Worm (Caenorhabditis elegans) whole organism, young adult: Measurements from ENCODE around the gene srg-61.

ENCODE experiments used
- B0035.1 ChIP-seq: sonication (generic microtip); optimal IDR thresholded peaks from 2 replicates; lab custom pipeline; 2016; ENCODE audit warnings: missing genetic modification characterization, mild to moderate bottlenecking, missing compliant biosample characterization, missing genotype, missing genetic modification reagents
- B0261.1 ChIP-seq: sonication (generic microtip); optimal IDR thresholded peaks from 2 replicates; lab custom pipeline; 2016; ENCODE audit warnings: mild to moderate bottlenecking, missing genetic modification characterization, moderate library complexity, missing compliant biosample characterization
- B0336.3 ChIP-seq: fragments of 200-800 bp; sonication (Bioruptor generic); IDR thresholded peaks from 2 replicates; pipeline ENCODE4 v1.3.6; 2022; ENCODE audit warnings: missing genetic modification characterization, missing compliant biosample characterization
- F10E7.11 ChIP-seq: sonication (generic microtip); optimal IDR thresholded peaks from 2 replicates; lab custom pipeline; 2017; ENCODE audit warnings: mild to moderate bottlenecking, missing genetic modification characterization, moderate library complexity, missing compliant biosample characterization
- F22D6.2 ChIP-seq: sonication (generic microtip); optimal IDR thresholded peaks from 2 replicates; lab custom pipeline; 2016; ENCODE audit warnings: mild to moderate bottlenecking, missing genetic modification characterization, missing compliant biosample characterization
- F52B5.7 ChIP-seq: sonication (generic microtip); optimal IDR thresholded peaks from 2 replicates; lab custom pipeline; 2016; ENCODE audit warnings: mild to moderate bottlenecking, missing genetic modification characterization, missing compliant biosample characterization
- F57A8.1 ChIP-seq: fragments of 200-800 bp; sonication (Bioruptor generic); optimal IDR thresholded peaks from 2 replicates; lab custom pipeline; 2018; ENCODE audit warnings: mild to moderate bottlenecking, missing genetic modification characterization, moderate library complexity, missing compliant biosample characterization
- F57C9.4 ChIP-seq: sonication (generic microtip); optimal IDR thresholded peaks from 2 replicates; lab custom pipeline; 2017; ENCODE audit warnings: mild to moderate bottlenecking, missing genetic modification characterization, missing compliant biosample characterization
- K12H6.12 ChIP-seq: fragments of 200-800 bp; sonication (Bioruptor generic); optimal IDR thresholded peaks from 2 replicates; lab custom pipeline; 2018; ENCODE audit warnings: mild to moderate bottlenecking, missing genetic modification characterization, missing compliant biosample characterization
- T07F8.4 ChIP-seq: sonication (generic microtip); optimal IDR thresholded peaks from 2 replicates; lab custom pipeline; 2016; ENCODE audit warnings: mild to moderate bottlenecking, missing genetic modification characterization, moderate library complexity, missing compliant biosample characterization
- T26A5.8 ChIP-seq: sonication (generic microtip); optimal IDR thresholded peaks from 2 replicates; lab custom pipeline; 2016; ENCODE audit warnings: missing genetic modification characterization, missing compliant biosample characterization
- Y53G8AR.9 ChIP-seq: fragments of 200-800 bp; sonication (Bioruptor generic); conservative IDR thresholded peaks from 2 replicates; pipeline ENCODE4 v1.3.6; 2022; ENCODE audit warnings: missing genetic modification reagents, missing genetic modification characterization, missing compliant biosample characterization
- Y56A3A.18 ChIP-seq: fragments of 200-800 bp; sonication (Bioruptor generic); IDR thresholded peaks from 2 replicates; pipeline ENCODE4 v1.3.6; 2022; ENCODE audit warnings: missing genetic modification reagents, missing genetic modification characterization, missing compliant biosample characterization
- aptf-3 ChIP-seq: fragments of 200-800 bp; sonication (Bioruptor generic); IDR thresholded peaks from 2 replicates; pipeline ENCODE4 v1.3.6; 2022; ENCODE audit warnings: missing genetic modification characterization, missing compliant biosample characterization
- atf-7 ChIP-seq: sonication (generic microtip); optimal IDR thresholded peaks from 2 replicates; lab custom pipeline; 2017; ENCODE audit warnings: mild to moderate bottlenecking, missing genetic modification characterization, missing compliant biosample characterization
- athp-1 ChIP-seq: sonication (generic microtip); optimal IDR thresholded peaks from 2 replicates; lab custom pipeline; 2017; ENCODE audit warnings: mild to moderate bottlenecking, missing genetic modification characterization, missing compliant biosample characterization
- ceh-58 ChIP-seq: fragments of 200-800 bp; sonication (Bioruptor generic); IDR thresholded peaks from 2 replicates; pipeline ENCODE4 v1.3.6; 2022; ENCODE audit warnings: missing genetic modification characterization, missing compliant biosample characterization
- dpff-1 ChIP-seq: sonication (generic microtip); optimal IDR thresholded peaks from 2 replicates; lab custom pipeline; 2017; ENCODE audit warnings: mild to moderate bottlenecking, missing genetic modification characterization, missing compliant biosample characterization
- egl-18 ChIP-seq: fragments of 200-800 bp; sonication (Bioruptor generic); IDR thresholded peaks from 2 replicates; pipeline ENCODE4 v1.3.6; 2022; ENCODE audit warnings: missing genetic modification reagents, missing genetic modification characterization, missing compliant biosample characterization
- egl-44 ChIP-seq: fragments of 200-800 bp; sonication (Bioruptor generic); IDR thresholded peaks from 2 replicates; pipeline ENCODE4 v1.3.6; 2022; ENCODE audit warnings: missing genetic modification reagents, missing genetic modification characterization, missing compliant biosample characterization
- egrh-3 ChIP-seq: fragments of 200-800 bp; sonication (Bioruptor generic); IDR thresholded peaks from 2 replicates; pipeline ENCODE4 v1.3.6; 2022; ENCODE audit warnings: missing genetic modification reagents, missing genetic modification characterization, missing compliant biosample characterization
- lag-1 ChIP-seq: fragments of 200-800 bp; sonication (Bioruptor generic); IDR thresholded peaks from 2 replicates; pipeline ENCODE4 v1.3.6; 2022; ENCODE audit warnings: missing genetic modification reagents, missing genetic modification characterization, missing compliant biosample characterization
- lin-54 ChIP-seq: fragments of 200-800 bp; sonication (Bioruptor generic); optimal IDR thresholded peaks from 2 replicates; lab custom pipeline; 2018; ENCODE audit warnings: mild to moderate bottlenecking, missing genetic modification characterization, missing compliant biosample characterization
- lsy-27 ChIP-seq: sonication (generic microtip); optimal IDR thresholded peaks from 2 replicates; lab custom pipeline; 2017; ENCODE audit warnings: missing genetic modification characterization, mild to moderate bottlenecking, missing compliant biosample characterization, antibody characterized with exemption, missing genotype, borderline replicate concordance; ENCODE audit not compliant: insufficient read depth
- madf-10 ChIP-seq: sonication (generic microtip); optimal IDR thresholded peaks from 2 replicates; lab custom pipeline; 2016; ENCODE audit warnings: mild to moderate bottlenecking, missing genetic modification characterization, missing compliant biosample characterization
- madf-3 ChIP-seq: fragments of 200-800 bp; sonication (Bioruptor generic); IDR thresholded peaks from 2 replicates; pipeline ENCODE4 v1.3.6; 2022; ENCODE audit warnings: missing genetic modification reagents, missing genetic modification characterization, missing compliant biosample characterization
- madf-6 ChIP-seq: fragments of 200-800 bp; sonication (Bioruptor generic); IDR thresholded peaks from 2 replicates; pipeline ENCODE4 v1.3.6; 2022; ENCODE audit warnings: missing genetic modification reagents, missing genetic modification characterization, missing compliant biosample characterization
- mcd-1 ChIP-seq: fragments of 200-800 bp; sonication (Bioruptor generic); IDR thresholded peaks from 2 replicates; pipeline ENCODE4 v1.3.6; 2022; ENCODE audit warnings: missing genetic modification reagents, missing genetic modification characterization, missing compliant biosample characterization
- mes-4 ChIP-seq: sonication (generic microtip); optimal IDR thresholded peaks from 2 replicates; lab custom pipeline; 2016; ENCODE audit warnings: missing genotype, missing genetic modification characterization, missing compliant biosample characterization
- nhr-120 ChIP-seq: fragments of 200-800 bp; sonication (Bioruptor generic); IDR thresholded peaks from 2 replicates; pipeline ENCODE4 v1.3.6; 2022; ENCODE audit warnings: missing genetic modification characterization, missing compliant biosample characterization
- nhr-179 ChIP-seq: sonication (generic microtip); optimal IDR thresholded peaks from 2 replicates; lab custom pipeline; 2016; ENCODE audit warnings: mild to moderate bottlenecking, missing genetic modification characterization, missing compliant biosample characterization
- pha-4 ChIP-seq: fragments of 150-350 bp; sonication (generic microtip); optimal IDR thresholded peaks from 2 replicates; lab custom pipeline; 2014; ENCODE audit warnings: missing biosample characterization, missing genetic modification reagents, missing genetic modification characterization
- rec-8 ChIP-seq, 2 experiments: sonication (generic microtip); optimal IDR thresholded peaks; 2 replicates each; lab custom pipeline; 2016; ENCODE audit warnings: mild to moderate bottlenecking in 2 of 2, missing genetic modification characterization in 2 of 2, missing genetic modification reagents in 2 of 2, missing genotype in 2 of 2, missing biosample characterization in 1 of 2, missing compliant biosample characterization in 1 of 2, moderate library complexity in 1 of 2
- rpc-1 ChIP-seq, 2 experiments: fragments of 150-350 bp in 1 of 2; sonication (generic microtip) in 1 of 2; optimal IDR thresholded peaks; 2 replicates each; lab custom pipeline; 2014 to 2018; ENCODE audit warnings: missing biosample characterization in 1 of 2, missing genetic modification characterization in 1 of 2, missing genetic modification reagents in 1 of 2, missing genotype in 1 of 2
- snpc-1.1 ChIP-seq: sonication (generic microtip); optimal IDR thresholded peaks from 2 replicates; lab custom pipeline; 2017; ENCODE audit warnings: missing genetic modification characterization, mild to moderate bottlenecking, missing compliant biosample characterization, antibody characterized with exemption, moderate library complexity, missing genotype, missing genetic modification reagents; ENCODE audit not compliant: insufficient read depth
- sptf-2 ChIP-seq: fragments of 200-800 bp; sonication (Bioruptor generic); optimal IDR thresholded peaks from 2 replicates; lab custom pipeline; 2018; ENCODE audit warnings: mild to moderate bottlenecking, missing genetic modification characterization, missing compliant biosample characterization
- tlf-1 ChIP-seq: fragments of 200-800 bp; sonication (Bioruptor generic); optimal IDR thresholded peaks from 2 replicates; lab custom pipeline; 2018; ENCODE audit warnings: mild to moderate bottlenecking, missing genetic modification characterization, missing compliant biosample characterization
- zfh-2 ChIP-seq: fragments of 200-800 bp; sonication (Bioruptor generic); conservative IDR thresholded peaks from 2 replicates; pipeline ENCODE4 v1.3.6; 2022; ENCODE audit warnings: missing genetic modification reagents, missing genetic modification characterization, missing compliant biosample characterization
- zim-3 ChIP-seq: sonication (generic microtip); optimal IDR thresholded peaks from 2 replicates; lab custom pipeline; 2017; ENCODE audit warnings: mild to moderate bottlenecking, missing genetic modification characterization, moderate library complexity, missing compliant biosample characterization
- ztf-25 ChIP-seq: fragments of 200-800 bp; sonication (Bioruptor generic); IDR thresholded peaks from 2 replicates; pipeline ENCODE4 v1.3.6; 2022; ENCODE audit warnings: missing genetic modification reagents, missing genetic modification characterization, missing compliant biosample characterization

The srg-61 gene

DNA sequence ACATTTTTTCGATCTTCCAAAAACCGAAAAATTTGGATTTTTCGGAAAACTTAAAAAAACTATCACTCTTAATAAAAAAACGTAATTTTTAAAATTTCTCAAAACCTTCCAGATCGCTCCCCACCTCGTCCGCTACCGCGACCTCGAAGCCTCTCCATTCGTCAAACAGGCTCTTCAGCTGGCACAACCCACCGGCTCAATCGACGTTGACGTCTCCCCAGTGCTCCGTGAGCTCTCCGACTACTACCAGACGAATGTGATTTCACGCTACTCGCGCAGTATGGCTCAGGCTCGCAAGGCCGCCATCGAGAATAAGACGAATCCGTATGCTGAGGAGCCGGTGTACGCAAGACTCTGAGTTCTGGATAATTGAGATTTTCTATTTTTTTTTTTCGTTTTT lies 33.7 kb downstream of the srg-61 start (continued):
- TF ChIP-seq egl-44 (GFP tag; lab: Robert Waterston, UW) (no peak), Y56A3A.18 (GFP tag; lab: Robert Waterston, UW) (no peak)

DNA sequence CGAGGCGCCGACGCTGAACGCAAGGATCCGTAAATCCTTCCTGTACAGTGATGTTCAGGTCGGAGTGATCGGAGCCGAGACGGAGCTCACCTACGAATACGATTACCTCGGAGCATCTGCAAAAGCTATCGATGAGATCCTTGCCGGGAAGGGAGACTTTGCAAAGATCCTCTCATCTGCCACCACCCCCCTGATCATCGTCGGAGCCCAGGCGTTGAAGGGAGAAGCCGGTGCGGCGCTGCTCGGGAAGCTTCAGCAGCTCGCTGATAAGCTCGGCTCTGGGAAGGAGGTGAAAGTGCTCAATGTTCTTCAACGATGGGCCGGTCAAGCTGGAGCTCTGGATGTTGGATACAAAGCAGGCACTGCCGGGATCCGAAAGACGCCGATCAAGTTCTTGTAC lies 36.8 kb downstream of the srg-61 start:
- no peak for TF ChIP-seq rec-8 (tag; optimal IDR thresholded peaks at IDR 0.05; lab: Kevin White, UChicago)
- TF ChIP-seq zfh-2 (GFP tag; lab: Robert Waterston, UW): peak; percentile 53; the same call in 1 of the 2 replicates
- peak; percentile 71; the same call in 1 of the 2 replicates for TF ChIP-seq egrh-3 (GFP tag; lab: Robert Waterston, UW)
- TF ChIP-seq Y56A3A.18 (GFP tag; lab: Robert Waterston, UW): no peak
- TF ChIP-seq B0336.3 (GFP tag; lab: Robert Waterston, UW): peak; percentile 47; the same call in 1 of the 2 replicates
- no peak for TF ChIP-seq B0035.1 (tag; lab: Kevin White, UChicago)
- no peak for TF ChIP-seq B0261.1
- TF ChIP-seq mes-4: no peak
- TF ChIP-seq ztf-25 (GFP tag; lab: Robert Waterston, UW): 0 out of 2 replicates have a peak, but pooled peaks have one; percentile 3

DNA sequence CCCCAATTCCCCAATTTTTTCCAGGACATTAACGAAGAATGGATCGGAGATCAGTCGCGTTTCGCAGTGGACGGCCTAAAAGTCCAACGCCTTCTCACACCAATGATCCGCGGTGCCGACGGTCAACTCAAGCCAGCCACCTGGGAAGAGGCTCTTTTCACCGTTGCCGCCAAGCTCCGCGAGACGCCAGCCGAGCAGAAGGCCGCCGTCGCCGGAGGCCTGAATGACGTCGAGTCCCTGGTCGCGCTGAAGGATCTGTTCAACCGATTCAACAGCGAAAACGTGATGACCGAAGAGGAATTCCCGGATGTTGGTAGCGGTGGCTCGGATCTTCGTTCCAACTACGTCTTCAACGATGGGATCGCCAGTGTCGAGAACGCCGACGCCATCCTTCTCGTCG lies 37.2 kb downstream of the srg-61 start:
- TF ChIP-seq egl-18 (GFP tag; lab: Robert Waterston, UW) (no peak), nhr-120 (GFP tag; lab: Robert Waterston, UW) (no peak), zim-3 (tag; lab: Kevin White, UChicago) (no peak), madf-3 (GFP tag; lab: Robert Waterston, UW) (0 out of 2 replicates have a peak, but pooled peaks have one; percentile 9), madf-10 (tag; lab: Kevin White, UChicago) (no peak), tlf-1 (GFP tag; lab: Kevin White, UChicago) (no peak), rpc-1 (optimal IDR thresholded peaks at IDR 0.05; lab: Kevin White, UChicago) (no peak), rpc-1 (tag; optimal IDR thresholded peaks at IDR 0.05; lab: Kevin White, UChicago) (no peak), zfh-2 (GFP tag; lab: Robert Waterston, UW) (peak; percentile 73), mcd-1 (GFP tag; lab: Robert Waterston, UW) (0 out of 2 replicates have a peak, but pooled peaks have one; percentile 10)
- TF ChIP-seq, all 124 proteins: peak for 3

DNA sequence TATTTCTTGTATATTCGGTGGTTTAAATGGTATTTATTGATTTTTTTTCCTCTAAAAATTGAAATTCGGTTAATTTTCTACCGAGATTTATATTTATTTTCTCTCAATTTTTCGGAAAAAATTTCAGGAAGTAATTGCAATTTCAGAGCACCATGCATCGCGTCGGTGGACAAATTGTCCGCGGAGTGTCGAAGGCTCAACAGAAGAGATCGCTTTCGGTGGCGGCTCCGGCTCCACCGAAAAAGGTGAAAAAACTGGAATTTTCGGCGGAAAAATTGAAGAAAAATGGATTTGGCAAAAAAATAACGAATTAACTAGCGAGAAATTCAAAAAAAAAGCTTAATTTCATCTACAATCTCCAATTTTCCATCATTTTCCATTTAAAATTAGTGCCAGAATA lies 41.3 kb downstream of the srg-61 start, which contains the start of gene nuo-5:
Gene nuo-5, plus strand, starts transcription at position 147 of the 400 bp plus-strand sequence.
- TF ChIP-seq Y53G8AR.9 (GFP tag; lab: Robert Waterston, UW) (0 out of 2 replicates have a peak, but pooled peaks have one; percentile 33), mcd-1 (GFP tag; lab: Robert Waterston, UW) (peak; percentile 51), madf-6 (GFP tag; lab: Robert Waterston, UW) (peak; percentile 32; the same call in 1 of the 2 replicates), nhr-120 (GFP tag; lab: Robert Waterston, UW) (0 out of 2 replicates have a peak, but pooled peaks have one; percentile 37), lsy-27 (tag; lab: Kevin White, UChicago) (no peak), B0336.3 (GFP tag; lab: Robert Waterston, UW) (0 out of 2 replicates have a peak, but pooled peaks have one; percentile 46), lin-54 (peak; percentile 7), F52B5.7 (tag; lab: Kevin White, UChicago) (peak; percentile 50), lag-1 (GFP tag; lab: Robert Waterston, UW) (no peak), athp-1 (tag; lab: Kevin White, UChicago) (peak; percentile 31)

DNA sequence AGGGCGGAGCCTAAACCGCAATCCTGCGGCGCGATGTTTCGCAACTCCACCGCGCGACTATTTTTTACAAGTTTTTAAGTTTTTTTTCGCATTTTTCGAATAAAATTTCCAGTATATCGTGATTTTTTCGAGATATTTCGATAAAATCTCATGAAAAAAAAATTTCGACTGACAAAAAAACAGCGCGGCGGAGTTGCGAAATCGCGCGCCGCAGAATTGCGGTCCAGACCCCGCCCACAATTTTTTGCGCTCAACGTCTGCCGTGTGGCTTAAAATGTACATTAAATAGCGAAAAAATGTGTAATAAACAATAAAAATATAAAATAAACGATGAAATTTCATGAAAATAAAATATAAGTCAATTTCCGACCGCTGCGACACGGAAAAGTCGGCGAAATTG lies 42.4 kb downstream of the srg-61 start:
- TF ChIP-seq nhr-179 (no peak), madf-10 (tag; lab: Kevin White, UChicago) (peak; percentile 3), T26A5.8 (tag; lab: Kevin White, UChicago) (no peak), sptf-2 (GFP tag; lab: Kevin White, UChicago) (no peak), egrh-3 (GFP tag; lab: Robert Waterston, UW) (0 out of 2 replicates have a peak, but pooled peaks have one; percentile 15), F57C9.4 (tag; lab: Kevin White, UChicago) (no peak), dpff-1 (tag; lab: Kevin White, UChicago) (no peak), F22D6.2 (no peak), ceh-58 (GFP tag; lab: Robert Waterston, UW) (no peak), K12H6.12 (tag; lab: Kevin White, UChicago) (no peak), pha-4 (no peak), F57A8.1 (GFP tag; lab: Kevin White, UChicago) (no peak), atf-7 (no peak), aptf-3 (GFP tag; lab: Robert Waterston, UW) (no peak), T07F8.4 (tag; lab: Kevin White, UChicago) (no peak), F10E7.11 (tag; lab: Kevin White, UChicago) (no peak), snpc-1.1 (tag; lab: Kevin White, UChicago) (no peak)
